Fruit fly (Drosophila melanogaster) S2 (cell line): Measurements from ENCODE around the gene CG12594.

Source experiments
- CG8478 ChIP-seq: fragments of >200 bp; optimal IDR thresholded peaks from 2 replicates; lab custom pipeline; 2018
- CTCF ChIP-seq, 2 experiments: fragments of >200 bp; optimal IDR thresholded peaks; 2 replicates each; lab custom pipeline; 2018

DNA sequence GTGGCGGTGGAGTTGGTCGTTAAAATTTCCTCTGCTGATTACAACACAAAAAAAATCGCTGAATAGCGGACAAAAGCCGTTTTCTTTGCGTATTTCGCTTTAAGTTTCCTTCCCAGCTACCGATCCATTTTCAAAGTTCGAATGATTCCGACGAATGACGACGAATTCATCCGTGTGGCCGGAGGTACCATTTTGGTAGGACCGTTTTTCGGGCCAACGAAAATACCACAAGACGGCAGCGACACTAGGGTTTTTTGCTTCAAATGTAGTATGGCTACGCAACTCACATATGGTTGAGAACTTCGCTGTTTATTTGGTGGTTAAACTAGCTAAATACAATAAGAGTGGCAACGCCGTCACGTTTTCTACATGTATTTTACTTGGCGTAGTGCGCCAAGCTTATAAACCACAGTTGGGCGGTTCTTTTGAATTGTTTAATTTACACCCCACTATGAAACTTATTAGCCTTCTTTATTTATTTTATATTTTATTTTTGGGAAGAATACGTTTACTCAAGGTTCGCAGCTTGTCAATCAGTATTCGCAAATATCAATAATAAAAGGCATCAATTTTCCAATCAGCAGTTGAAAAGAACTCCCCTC is 42.8 kb downstream of the CG12594 start, which contains the start of gene Lk6:
- no peak for TF ChIP-seq CG8478 (lab: Kevin White, UChicago)
- peak; percentile 85 to 90 for TF ChIP-seq CTCF (optimal IDR thresholded peaks at IDR 0.05; lab: Kevin White, UChicago)
